Worm (Caenorhabditis elegans): ENCODE results near the gene C07A12.2.

C07A12.2 gene

ce11 chrX:4532160-4532741 lies 12.4 kb upstream of the C07A12.2 start, which contains the start of gene nhr-35 (continued):
- TF ChIP-seq somi-1 (GFP tag; optimal IDR thresholded peaks at IDR 0.05) (peak; percentile 80), ccch-3 (GFP tag; optimal IDR thresholded peaks at IDR 0.05) (no peak), akir-1 (GFP tag; optimal IDR thresholded peaks at IDR 0.05) (no peak), pbrm-1 (GFP tag; IDR thresholded peaks at IDR 0.05) (0 out of 2 replicates have a peak, but pooled peaks have one; percentile 26), unc-62 (GFP tag; optimal IDR thresholded peaks at IDR 0.05) (peak; percentile 94), Y53F4B.3 (GFP tag; IDR thresholded peaks at IDR 0.05) (no peak), tlf-1 (GFP tag; optimal IDR thresholded peaks at IDR 0.05) (peak; percentile 66), die-1 (tag; optimal IDR thresholded peaks at IDR 0.05) (peak; percentile 22), mes-4 (tag; optimal IDR thresholded peaks at IDR 0.05) (no peak), dox-1 (GFP tag; IDR thresholded peaks at IDR 0.05) (peak; percentile 88), attf-5 (GFP tag; optimal IDR thresholded peaks at IDR 0.05) (peak; percentile 63), chd-7 (tag; optimal IDR thresholded peaks at IDR 0.05) (peak; percentile 70), athp-1 (tag; optimal IDR thresholded peaks at IDR 0.05) (no peak)

- peak; percentile 56 for TF ChIP-seq nhr-80 (tag; optimal IDR thresholded peaks at IDR 0.05)
- no peak for TF ChIP-seq F57C9.4 (tag; optimal IDR thresholded peaks at IDR 0.05)
Measured at ce11 chrX:4534112-4534511, 10.5 kb upstream of the C07A12.2 start.

- TF ChIP-seq hmg-1.2 (GFP tag; IDR thresholded peaks at IDR 0.05): no peak
Measured at ce11 chrX:4548929-4549328, 4.3 kb downstream of the C07A12.2 start.

DNA sequence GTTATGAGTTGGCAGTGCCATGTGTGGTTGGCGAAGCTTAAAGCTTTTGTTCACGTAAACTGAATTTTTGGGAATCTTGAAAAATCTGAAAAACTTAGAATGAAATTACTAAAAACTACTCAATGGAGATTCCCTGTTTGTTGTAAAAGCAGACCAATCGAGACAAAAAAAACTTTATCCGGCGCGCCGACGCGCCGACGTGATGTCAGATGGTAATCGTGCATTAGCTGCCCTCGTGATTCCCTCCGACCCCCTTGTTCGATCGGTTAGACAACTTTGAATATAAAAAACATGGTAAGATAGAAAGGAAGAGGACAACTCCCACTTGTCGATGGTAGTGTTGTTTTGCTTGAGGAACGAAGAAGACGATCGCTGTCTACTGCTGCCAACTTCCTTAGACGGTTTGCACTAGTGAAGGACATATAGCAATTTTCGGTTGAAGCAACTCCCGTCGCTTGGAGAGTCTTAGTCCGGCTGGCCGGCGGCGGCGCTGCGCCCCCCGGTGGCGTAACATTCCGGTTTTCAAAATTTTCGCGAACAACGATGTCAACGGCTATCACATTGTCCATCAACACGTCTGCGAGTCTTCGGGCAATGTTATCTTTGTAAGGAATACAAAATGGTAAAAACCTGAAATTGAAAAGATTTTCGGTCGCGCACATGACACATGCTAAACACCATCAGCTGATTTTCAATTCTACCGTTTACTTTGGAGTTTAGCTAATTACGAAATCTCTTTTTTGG lies 5.4 kb downstream of the C07A12.2 start, which contains the start of gene C07A12.18:
Gene C07A12.18, minus strand, starts transcription at position 51 of the 744 bp plus-strand sequence.
- TF ChIP-seq ekl-4 (GFP tag; IDR thresholded peaks at IDR 0.05): no peak
- TF ChIP-seq K12H6.12 (tag; optimal IDR thresholded peaks at IDR 0.05): no peak
- no peak for TF ChIP-seq ztf-18 (tag; optimal IDR thresholded peaks at IDR 0.05)
- TF ChIP-seq aptf-2 (GFP tag; conservative IDR thresholded peaks at IDR 0.05): no peak
- peak; percentile 57; the same call in 1 of the 2 replicates for TF ChIP-seq cebp-1 (GFP tag; IDR thresholded peaks at IDR 0.05)
- no peak for TF ChIP-seq cebp-1 (tag; optimal IDR thresholded peaks at IDR 0.05)
- no peak for TF ChIP-seq B0261.1 (tag; optimal IDR thresholded peaks at IDR 0.05)
- TF ChIP-seq akir-1 (GFP tag; optimal IDR thresholded peaks at IDR 0.05): no peak
- TF ChIP-seq snpc-3.4 (tag; optimal IDR thresholded peaks at IDR 0.05): no peak
- no peak for TF ChIP-seq lin-40 (tag; optimal IDR thresholded peaks at IDR 0.05)

DNA sequence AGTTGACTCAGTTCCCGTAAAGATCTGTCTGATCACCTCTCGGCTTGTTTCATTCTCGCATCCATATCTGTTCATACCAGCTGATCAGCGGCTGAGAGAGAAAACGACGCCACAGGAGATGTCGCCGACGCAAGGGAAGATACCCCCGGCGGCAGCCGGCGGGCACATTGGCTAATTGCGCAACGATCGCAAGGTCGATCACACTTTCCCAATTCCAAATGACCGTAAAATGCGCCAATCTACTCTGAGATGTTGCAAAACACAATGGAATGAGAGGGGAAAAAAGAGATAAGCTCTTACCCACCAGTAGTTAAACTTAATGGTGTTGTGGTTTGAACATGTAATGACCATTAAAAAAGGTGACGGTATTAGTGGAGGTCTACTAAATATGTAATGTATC lies 6.3 kb downstream of the C07A12.2 start:
- TF ChIP-seq Y79H2A.3 (GFP tag; conservative IDR thresholded peaks at IDR 0.05) (no peak), madf-3 (GFP tag; IDR thresholded peaks at IDR 0.05) (0 out of 2 replicates have a peak, but pooled peaks have one; percentile 53), cebp-1 (GFP tag; IDR thresholded peaks at IDR 0.05) (no peak), cebp-1 (tag; optimal IDR thresholded peaks at IDR 0.05) (peak; percentile 13), zim-3 (tag; optimal IDR thresholded peaks at IDR 0.05) (no peak), him-1 (tag; optimal IDR thresholded peaks at IDR 0.05) (no peak), ztf-6 (GFP tag; IDR thresholded peaks at IDR 0.05) (no peak), zfh-2 (GFP tag; conservative IDR thresholded peaks at IDR 0.05) (peak; percentile 46), T07F8.4 (tag; optimal IDR thresholded peaks at IDR 0.05) (no peak), dox-1 (GFP tag; IDR thresholded peaks at IDR 0.05) (0 out of 2 replicates have a peak, but pooled peaks have one; percentile 19), attf-6 (GFP tag; IDR thresholded peaks at IDR 0.05) (no peak), C17E4.6 (GFP tag; IDR thresholded peaks at IDR 0.05) (no peak)
